Fruit fly (Drosophila melanogaster): ENCODE results near the gene CG32249.
A peak's percentile ranks its signal among the peaks of the same experiment; 100 is the strongest.

CG32249 gene

dm6 chr3L:4474946-4475470 lies 5.2 kb downstream of the CG32249 start (continued):
- TF ChIP-seq Bteb2 (GFP tag; optimal IDR thresholded peaks at IDR 0.05) (peak; percentile 78), peb (GFP tag; IDR thresholded peaks at IDR 0.05) (no peak), kay (GFP tag; optimal IDR thresholded peaks at IDR 0.05) (no peak), HLH54F (GFP tag; optimal IDR thresholded peaks at IDR 0.05) (peak; percentile 14), CG17186 (GFP tag; optimal IDR thresholded peaks at IDR 0.05) (peak; percentile 53), CG18476 (GFP tag; optimal IDR thresholded peaks at IDR 0.05) (peak; percentile 32), dmrt99B (tag; optimal IDR thresholded peaks at IDR 0.05) (peak; percentile 72), chn (GFP tag; optimal IDR thresholded peaks at IDR 0.05) (peak; percentile 50), ap (GFP tag; IDR thresholded peaks at IDR 0.05) (peak; percentile 58), CG1603 (tag; optimal IDR thresholded peaks at IDR 0.05) (peak; percentile 77), sens (GFP tag) (peak; percentile 96), Pdp1 (GFP tag; optimal IDR thresholded peaks at IDR 0.05) (peak; percentile 39 to 66), Mrtf (GFP tag; IDR thresholded peaks at IDR 0.05) (no peak), Abd-B (GFP tag; optimal IDR thresholded peaks at IDR 0.05) (no peak), Dip3 (GFP tag; optimal IDR thresholded peaks at IDR 0.05) (peak; percentile 42), sim (GFP tag; IDR thresholded peaks at IDR 0.05) (0 out of 2 replicates have a peak, but pooled peaks have one; percentile 49), CG15269 (tag; optimal IDR thresholded peaks at IDR 0.05) (peak; percentile 79), CG34224 (GFP tag; IDR thresholded peaks at IDR 0.05; ENCODE audit: partially characterized antibody) (no peak), sisA (GFP tag; IDR thresholded peaks at IDR 0.05) (no peak), CG12299 (tag; optimal IDR thresholded peaks at IDR 0.05) (peak; percentile 76), HmgZ (tag; optimal IDR thresholded peaks at IDR 0.05) (peak; percentile 82), mld (GFP tag; IDR thresholded peaks at IDR 0.05; ENCODE audit: partially characterized antibody) (no peak), CG17328 (GFP tag; IDR thresholded peaks at IDR 0.05) (peak; percentile 84), CG10147 (GFP tag; optimal IDR thresholded peaks at IDR 0.05) (peak; percentile 88), Xbp1 (GFP tag; optimal IDR thresholded peaks at IDR 0.05) (peak; percentile 75), chinmo (GFP tag; IDR thresholded peaks at IDR 0.05; ENCODE audit: partially characterized antibody) (no peak), dmrt11E (tag; optimal IDR thresholded peaks at IDR 0.05) (peak; percentile 37), Nf-YC (tag; optimal IDR thresholded peaks at IDR 0.05) (peak; percentile 42), pho (GFP tag; optimal IDR thresholded peaks at IDR 0.05) (peak; percentile 33), ssp (GFP tag; IDR thresholded peaks at IDR 0.05) (no peak), pan (optimal IDR thresholded peaks at IDR 0.05) (no peak), pan (GFP tag; optimal IDR thresholded peaks at IDR 0.05 in 1 of 2, IDR thresholded peaks at IDR 0.05 in 1 of 2) (peak in 1 of 2 experiments; percentile 75), Camta (GFP tag; optimal IDR thresholded peaks at IDR 0.05) (peak; percentile 79), ci (GFP tag; IDR thresholded peaks at IDR 0.05) (peak; percentile 98), CG6175 (GFP tag; IDR thresholded peaks at IDR 0.05) (peak; percentile 47; the same call in 1 of the 3 replicates), fd96Cb (tag; optimal IDR thresholded peaks at IDR 0.05) (peak; percentile 14), Rx (GFP tag; IDR thresholded peaks at IDR 0.05) (peak; percentile 38), CG17385 (GFP tag; optimal IDR thresholded peaks at IDR 0.05) (peak; percentile 88), NFAT (GFP tag; IDR thresholded peaks at IDR 0.05) (peak; percentile 40; the same call in 1 of the 2 replicates), schlank (tag; optimal IDR thresholded peaks at IDR 0.05) (peak; percentile 85), cwo (GFP tag; optimal IDR thresholded peaks at IDR 0.05) (peak; percentile 70), Kr (GFP tag; optimal IDR thresholded peaks at IDR 0.05) (no peak), Antp (GFP tag; optimal IDR thresholded peaks at IDR 0.05) (no peak), CG18764 (GFP tag; optimal IDR thresholded peaks at IDR 0.05) (peak; percentile 77), chm (GFP tag; IDR thresholded peaks at IDR 0.05) (peak; percentile 89; the same call in 1 of the 2 replicates), sqz (GFP tag; optimal IDR thresholded peaks at IDR 0.05) (peak; percentile 71), CG18619 (GFP tag; optimal IDR thresholded peaks at IDR 0.05) (peak; percentile 85), Trl (optimal IDR thresholded peaks at IDR 0.05) (no peak), Trl (GFP tag; optimal IDR thresholded peaks at IDR 0.05) (peak; percentile 72), CG30403 (GFP tag; optimal IDR thresholded peaks at IDR 0.05) (peak; percentile 14), kah (GFP tag; optimal IDR thresholded peaks at IDR 0.05) (peak; percentile 81)
